Worm (Caenorhabditis elegans) whole organism, late embryonic: ENCODE measurements around the gene M03D4.4.

Experiments
- elt-2 ChIP-seq: sonication (generic microtip); optimal IDR thresholded peaks from 2 replicates; lab custom pipeline; 2016; ENCODE audit warnings: missing genetic modification reagents, missing genetic modification characterization, missing compliant biosample characterization
- fkh-10 ChIP-seq: fragments of 150-350 bp; optimal IDR thresholded peaks from 2 replicates; lab custom pipeline; 2014; ENCODE audit warnings: missing biosample characterization, missing genetic modification reagents, missing genetic modification characterization
- nfya-1 ChIP-seq: sonication (generic microtip); optimal IDR thresholded peaks from 2 replicates; lab custom pipeline; 2017; ENCODE audit warnings: missing genetic modification characterization, mild to moderate bottlenecking, missing compliant biosample characterization, antibody characterized with exemption, moderate library complexity
- pha-4 ChIP-seq: fragments of 150-350 bp; optimal IDR thresholded peaks from 2 replicates; lab custom pipeline; 2018; ENCODE audit warnings: missing biosample characterization, missing genetic modification reagents, missing genetic modification characterization

DNA sequence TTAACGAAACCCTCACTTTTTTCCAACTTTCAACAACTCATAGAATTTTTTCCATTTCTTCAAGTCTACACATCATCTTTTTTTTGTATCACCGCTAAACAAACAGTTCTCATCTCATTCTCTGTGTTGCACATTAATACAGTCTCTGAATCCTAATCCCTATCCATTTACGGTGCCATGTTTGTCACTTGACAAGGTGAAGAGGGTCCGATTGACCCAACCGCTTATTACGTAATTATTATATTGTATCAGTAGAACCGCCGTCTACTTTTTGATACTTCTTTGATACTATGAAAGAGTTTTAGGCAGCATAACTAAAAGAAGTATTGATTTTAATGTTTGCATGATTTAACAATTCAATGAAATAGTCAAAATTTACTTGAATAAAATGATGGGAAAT, 7.5 kb upstream of the M03D4.4 start:
- no peak for TF ChIP-seq fkh-10 (GFP tag; lab: Kevin White, UChicago)
- TF ChIP-seq pha-4 (tag; lab: Kevin White, UChicago) = no peak
- TF ChIP-seq nfya-1 (tag; lab: Kevin White, UChicago) = no peak
- no peak for TF ChIP-seq elt-2 (tag; lab: Kevin White, UChicago)
